Fruit fly (Drosophila melanogaster) whole organism, pupa: Measurements from ENCODE around the gene sdt.

Experiments
- CG10348 ChIP-seq: fragments of 200-800 bp; sonication (Bioruptor generic); IDR thresholded peaks from 2 replicates; pipeline ENCODE4 v1.3.6; 2022; ENCODE audit warnings: missing biosample characterization, missing genetic modification characterization
- CG13204 ChIP-seq: fragments of 200-800 bp; sonication (Bioruptor generic); optimal IDR thresholded peaks from 2 replicates; lab custom pipeline; 2018; ENCODE audit warnings: missing biosample characterization, mild to moderate bottlenecking, missing genetic modification characterization, moderate library complexity
- CG34367 ChIP-seq: fragments of 200-800 bp; sonication (Bioruptor generic); optimal IDR thresholded peaks from 2 replicates; lab custom pipeline; 2018; ENCODE audit warnings: missing biosample characterization, mild to moderate bottlenecking, missing genetic modification characterization
- CG4496 ChIP-seq: fragments of 200-800 bp; sonication (Bioruptor generic); IDR thresholded peaks from 3 replicates; pipeline ENCODE4 v1.3.6; 2022; ENCODE audit warnings: missing biosample characterization, missing genetic modification characterization
- CG8159 ChIP-seq: fragments of 200-800 bp; sonication (Bioruptor generic); optimal IDR thresholded peaks from 3 replicates; lab custom pipeline; 2018; ENCODE audit warnings: missing biosample characterization, mild to moderate bottlenecking, missing genetic modification characterization, moderate library complexity
- CG8301 ChIP-seq: fragments of 200-800 bp; sonication (Bioruptor generic); optimal IDR thresholded peaks from 2 replicates; lab custom pipeline; 2018; ENCODE audit warnings: missing biosample characterization, mild to moderate bottlenecking, missing genetic modification characterization
- CG9948 ChIP-seq: fragments of 200-800 bp; sonication (Bioruptor generic); optimal IDR thresholded peaks from 2 replicates; lab custom pipeline; 2018; ENCODE audit warnings: missing biosample characterization, mild to moderate bottlenecking, missing genetic modification characterization, moderate library complexity
- Ets98B ChIP-seq: fragments of 200-800 bp; sonication (Bioruptor generic); IDR thresholded peaks from 2 replicates; pipeline ENCODE4 v1.3.6; 2022; ENCODE audit warnings: missing biosample characterization, missing genetic modification characterization
- fd96Ca ChIP-seq: fragments of 200-800 bp; sonication (Bioruptor generic); IDR thresholded peaks from 3 replicates; pipeline ENCODE4 v1.3.6; 2022; ENCODE audit warnings: missing biosample characterization, missing genetic modification characterization
- rn ChIP-seq: fragments of 200-800 bp; sonication (Bioruptor generic); IDR thresholded peaks from 2 replicates; pipeline ENCODE4 v1.3.6; 2022; ENCODE audit warnings: missing biosample characterization, missing genetic modification characterization

dm6 chrX:8137285-8137684, 41.1 kb upstream of the sdt start:
- TF ChIP-seq CG8301 (tag; lab: Kevin White, UChicago) = no peak
- no peak for TF ChIP-seq CG8159 (tag; lab: Kevin White, UChicago)
- TF ChIP-seq fd96Ca (GFP tag; lab: Robert Waterston, UW) = no peak
- TF ChIP-seq CG34367 = no peak
- no peak for TF ChIP-seq CG9948 (tag; lab: Kevin White, UChicago)
- TF ChIP-seq CG13204 (GFP tag; lab: Kevin White, UChicago) = no peak
- TF ChIP-seq CG4496 = no peak
- no peak for TF ChIP-seq Ets98B
- TF ChIP-seq CG10348 (GFP tag; lab: Robert Waterston, UW) = no peak
- TF ChIP-seq rn (GFP tag; lab: Robert Waterston, UW) = no peak
